Worm (Caenorhabditis elegans) whole organism, L1 larva: ENCODE data around the gene Y39A3CL.3.

ENCODE experiments used
- ama-1 ChIP-seq: fragments of 150-350 bp; optimal IDR thresholded peaks from 2 replicates; lab custom pipeline; 2014
- blmp-1 ChIP-seq: fragments of 150-350 bp; optimal IDR thresholded peaks from 2 replicates; lab custom pipeline; 2014; ENCODE audit warnings: missing biosample characterization, missing genetic modification characterization
- ceh-82 ChIP-seq, 3 experiments: fragments of 150-350 bp in 1 of 3; sonication (generic microtip) in 2 of 3; optimal IDR thresholded peaks; 2 replicates each; lab custom pipeline; 2014 to 2017; ENCODE audit warnings: missing biosample characterization in 3 of 3, missing genetic modification characterization in 3 of 3
- efl-1 ChIP-seq, 4 experiments: fragments of 150-350 bp; optimal IDR thresholded peaks in 3 of 4; peaks in 1 of 4; 1 replicate in 1 of 4; 2 replicates in 3 of 4; lab custom pipeline; 2014; ENCODE audit warnings: missing biosample characterization in 2 of 4, missing genetic modification characterization in 2 of 4, missing genetic modification reagents in 2 of 4
- elt-3 ChIP-seq, 6 experiments: fragments of 150-350 bp in 1 of 6; sonication (generic microtip); optimal IDR thresholded peaks; 2 replicates each; lab custom pipeline; 2017 to 2018; ENCODE audit warnings: missing biosample characterization in 6 of 6, missing genetic modification characterization in 6 of 6, inconsistent platforms in 1 of 6
- fos-1 ChIP-seq: fragments of 150-350 bp; optimal IDR thresholded peaks from 2 replicates; lab custom pipeline; 2014; ENCODE audit warnings: missing biosample characterization, missing genetic modification characterization
- lsy-2 ChIP-seq, 2 experiments: fragments of 150-350 bp; optimal IDR thresholded peaks; 2 replicates each; lab custom pipeline; 2014; ENCODE audit warnings: missing biosample characterization in 2 of 2, missing genetic modification characterization in 2 of 2
- nhr-237 ChIP-seq: fragments of 150-350 bp; optimal IDR thresholded peaks from 2 replicates; lab custom pipeline; 2014; ENCODE audit warnings: missing biosample characterization, missing genetic modification characterization
- rnt-1 ChIP-seq: sonication (generic microtip); optimal IDR thresholded peaks from 2 replicates; lab custom pipeline; 2016; ENCODE audit warnings: mild to moderate bottlenecking, missing genetic modification characterization, moderate library complexity, missing compliant biosample characterization
- sptf-1 ChIP-seq: fragments of 150-350 bp; optimal IDR thresholded peaks from 2 replicates; lab custom pipeline; 2014; ENCODE audit warnings: missing biosample characterization, missing genetic modification characterization
- unc-62 ChIP-seq: fragments of 150-350 bp; optimal IDR thresholded peaks from 2 replicates; lab custom pipeline; 2014; ENCODE audit warnings: missing biosample characterization, missing genetic modification reagents, missing genetic modification characterization
- ztf-4 ChIP-seq: fragments of 150-350 bp; optimal IDR thresholded peaks from 2 replicates; lab custom pipeline; 2014; ENCODE audit warnings: missing biosample characterization, missing genetic modification characterization

DNA sequence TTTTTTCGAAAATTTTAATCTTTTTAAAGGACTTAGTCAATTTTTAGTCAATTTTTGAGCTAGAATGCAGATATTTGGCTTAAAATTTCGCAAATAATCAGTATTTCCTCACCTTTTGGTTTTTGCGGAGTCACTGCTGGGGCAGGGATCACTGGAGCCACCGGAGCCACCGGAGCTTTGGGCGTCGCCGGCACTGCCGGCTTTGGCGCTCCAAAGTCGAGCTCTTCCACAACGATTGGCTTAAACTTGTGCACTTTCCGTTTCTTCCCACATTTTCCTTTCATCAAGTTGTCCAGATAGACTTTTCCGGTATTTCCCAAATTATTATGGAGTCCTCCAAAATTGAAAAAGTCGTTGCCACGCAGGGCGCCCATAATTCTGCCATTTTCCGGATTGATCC is 36.7 kb downstream of the Y39A3CL.3 start:
- TF ChIP-seq fos-1 (tag; lab: Kevin White, UChicago) (no peak), ztf-4 (tag; lab: Kevin White, UChicago) (no peak), elt-3 (tag; optimal IDR thresholded peaks at IDR 0.05; lab: Kevin White, UChicago) (no peak), ama-1 (lab: Kevin White, UChicago) (no peak), efl-1 (optimal IDR thresholded peaks at IDR 0.05; lab: Kevin White, UChicago) (no peak), efl-1 (GFP tag; optimal IDR thresholded peaks at IDR 0.05 in 1 of 2; lab: Kevin White, UChicago) (no peak), unc-62 (GFP tag; lab: Kevin White, UChicago) (no peak), blmp-1 (no peak), lsy-2 (tag; optimal IDR thresholded peaks at IDR 0.05; lab: Kevin White, UChicago) (no peak), ceh-82 (tag; optimal IDR thresholded peaks at IDR 0.05; lab: Kevin White, UChicago) (no peak), nhr-237 (tag; lab: Kevin White, UChicago) (no peak), sptf-1 (no peak), rnt-1 (tag; lab: Kevin White, UChicago) (no peak)
